Fruit fly (Drosophila melanogaster): ENCODE data around the gene CG7148.

DNA sequence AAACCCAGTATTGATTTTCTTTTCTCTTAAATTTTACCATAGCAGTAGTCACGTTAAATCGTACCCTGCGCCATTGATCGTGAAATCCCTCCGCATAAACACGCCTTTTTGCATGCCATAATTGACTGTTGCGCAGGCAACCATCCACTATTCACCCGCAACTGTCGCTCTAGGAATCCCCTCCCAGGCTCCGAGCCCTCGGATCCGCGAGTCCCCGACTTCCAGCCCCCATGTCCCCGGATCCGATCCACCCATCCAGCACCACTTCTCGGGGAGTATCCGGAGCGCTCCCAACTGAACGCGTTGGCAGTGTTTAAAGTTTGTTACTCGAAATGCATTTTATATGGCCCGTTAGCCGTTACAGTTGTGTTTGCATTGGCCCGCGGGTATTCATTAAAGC lies 16.3 kb upstream of the CG7148 start:
- TF ChIP-seq CG12605 (GFP tag; IDR thresholded peaks at IDR 0.05) = no peak
- TF ChIP-seq CG34367 (tag; optimal IDR thresholded peaks at IDR 0.05) = no peak
- no peak for TF ChIP-seq CG17806 (tag; optimal IDR thresholded peaks at IDR 0.05)
- no peak for TF ChIP-seq CG32121 (GFP tag; IDR thresholded peaks at IDR 0.05)
- TF ChIP-seq gl (tag; optimal IDR thresholded peaks at IDR 0.05) = no peak
- no peak for TF ChIP-seq rn (GFP tag; IDR thresholded peaks at IDR 0.05)
